Fruit fly (Drosophila melanogaster) S2 (cell line): ENCODE results near the gene CG33108.

Experiments
- CG8478 ChIP-seq: fragments of >200 bp; optimal IDR thresholded peaks from 2 replicates; lab custom pipeline; 2018
- CTCF ChIP-seq, 2 experiments: fragments of >200 bp; optimal IDR thresholded peaks; 2 replicates each; lab custom pipeline; 2018

DNA sequence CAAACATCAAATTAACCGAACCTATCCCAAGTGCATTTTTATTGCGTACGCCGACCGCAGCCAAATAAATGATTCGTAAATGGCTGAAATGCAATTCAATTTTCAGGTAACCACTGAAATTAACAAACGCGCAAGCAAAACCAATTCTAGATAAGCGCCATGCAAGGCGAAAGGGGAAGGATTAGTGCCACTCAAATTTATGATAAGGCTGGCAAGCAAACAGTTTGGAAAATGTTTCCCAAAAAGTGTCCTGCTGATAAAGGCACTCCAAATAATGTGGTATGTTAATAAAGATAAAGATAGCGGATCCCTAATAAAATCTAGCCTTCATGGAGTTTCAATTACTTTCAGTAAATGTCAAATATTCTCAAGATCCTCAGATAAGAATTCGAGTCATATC, 31.8 kb downstream of the CG33108 start:
- TF ChIP-seq CG8478, result no peak
- TF ChIP-seq CTCF (optimal IDR thresholded peaks at IDR 0.05; lab: Kevin White, UChicago), result no peak
